Comparison of ENCODE assay signal across 2 fruit fly cellular contexts in the genomic region with DNA sequence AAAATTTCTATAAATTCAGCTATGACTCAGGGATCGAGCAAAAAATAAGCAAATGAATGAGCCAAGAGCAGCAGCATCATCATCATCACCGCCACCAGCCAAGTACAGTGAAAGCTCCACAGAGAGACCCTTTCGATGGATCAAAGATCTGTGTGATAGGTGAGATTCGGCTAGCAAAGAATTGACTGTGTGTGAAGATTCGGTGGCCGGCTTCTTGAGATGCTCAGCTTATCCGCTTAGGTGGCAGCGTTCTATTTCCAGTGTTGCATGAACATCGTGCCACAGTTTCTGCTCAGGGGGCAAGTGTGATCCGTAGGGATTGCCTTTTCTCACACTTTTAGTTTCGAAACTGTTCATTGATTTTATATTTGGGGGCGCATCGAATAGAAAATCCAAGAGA.
TF ChIP-seq lines count a peak whose summit lies in the region.

No protein-coding gene starts in this region.

- TF ChIP-seq CTCF in whole organism, embryonic (GFP tag; optimal IDR thresholded peaks at IDR 0.05; lab: Kevin White, UChicago), result no peak

TF ChIP-seq in whole organism, embryonic, 481 proteins besides CTCF, POLR2A, EP300 and RAD21 (continues in another document):
- TF ChIP-seq CG11456 (GFP tag; IDR thresholded peaks at IDR 0.05; lab: Robert Waterston, UW), result no peak
- TF ChIP-seq CG14710 (tag; optimal IDR thresholded peaks at IDR 0.05; lab: Kevin White, UChicago), result no peak
- TF ChIP-seq mld (GFP tag; IDR thresholded peaks at IDR 0.05; lab: Robert Waterston, UW; ENCODE audit: partially characterized antibody), result no peak
- no peak for TF ChIP-seq tx (GFP tag; optimal IDR thresholded peaks at IDR 0.05; lab: Kevin White, UChicago)
- no peak for TF ChIP-seq nmo (GFP tag; optimal IDR thresholded peaks at IDR 0.05; lab: Kevin White, UChicago)
- no peak for TF ChIP-seq klu (GFP tag; IDR thresholded peaks at IDR 0.05; lab: Robert Waterston, UW)
- TF ChIP-seq Hr39 (optimal IDR thresholded peaks at IDR 0.05; lab: Kevin White, UChicago), result no peak
- TF ChIP-seq CG10543 (GFP tag; optimal IDR thresholded peaks at IDR 0.05; lab: Kevin White, UChicago), result peak; percentile 81
- TF ChIP-seq ewg (GFP tag; optimal IDR thresholded peaks at IDR 0.05; lab: Kevin White, UChicago), result no peak
- no peak for TF ChIP-seq CG1603 (tag; optimal IDR thresholded peaks at IDR 0.05; lab: Kevin White, UChicago)
- no peak for TF ChIP-seq C15 (GFP tag; IDR thresholded peaks at IDR 0.05; lab: Robert Waterston, UW)
- no peak for TF ChIP-seq CG5180 (GFP tag; optimal IDR thresholded peaks at IDR 0.05; lab: Kevin White, UChicago)
- no peak for TF ChIP-seq ATbp (GFP tag; optimal IDR thresholded peaks at IDR 0.05; lab: Kevin White, UChicago)
- no peak for TF ChIP-seq CG8388 (GFP tag; optimal IDR thresholded peaks at IDR 0.05; lab: Kevin White, UChicago)
- peak in 1 of 2 experiments; percentile 11 for TF ChIP-seq bsh (GFP tag; optimal IDR thresholded peaks at IDR 0.05; lab: Kevin White, UChicago)
- no peak for TF ChIP-seq CG18619 (GFP tag; optimal IDR thresholded peaks at IDR 0.05; lab: Kevin White, UChicago)
- peak; percentile 42; the same call in 1 of the 2 replicates for TF ChIP-seq CG32532 (GFP tag; IDR thresholded peaks at IDR 0.05; lab: Robert Waterston, UW)
- peak; percentile 4 for TF ChIP-seq CG2678 (tag; optimal IDR thresholded peaks at IDR 0.05; lab: Kevin White, UChicago)
- TF ChIP-seq aop (GFP tag; IDR thresholded peaks at IDR 0.05; lab: Robert Waterston, UW), result no peak; the same call in 1 of the 2 replicates
- TF ChIP-seq CG12155 (GFP tag; optimal IDR thresholded peaks at IDR 0.05; lab: Kevin White, UChicago), result no peak
- no peak for TF ChIP-seq CG12299 (tag; optimal IDR thresholded peaks at IDR 0.05; lab: Kevin White, UChicago)
- peak; percentile 18 for TF ChIP-seq Oli (tag; optimal IDR thresholded peaks at IDR 0.05; lab: Kevin White, UChicago)
- no peak for TF ChIP-seq otp (GFP tag; IDR thresholded peaks at IDR 0.05; lab: Robert Waterston, UW)
- no peak for TF ChIP-seq NK7.1 (GFP tag; optimal IDR thresholded peaks at IDR 0.05; lab: Kevin White, UChicago)
- no peak for TF ChIP-seq CG15073 (GFP tag; optimal IDR thresholded peaks at IDR 0.05; lab: Kevin White, UChicago)
- no peak for TF ChIP-seq az2 (GFP tag; optimal IDR thresholded peaks at IDR 0.05; lab: Kevin White, UChicago)
- no peak for TF ChIP-seq CG8924 (tag; optimal IDR thresholded peaks at IDR 0.05; lab: Kevin White, UChicago)
- no peak for TF ChIP-seq BEAF-32 (GFP tag; optimal IDR thresholded peaks at IDR 0.05; lab: Kevin White, UChicago)
- no peak for TF ChIP-seq eve (GFP tag; optimal IDR thresholded peaks at IDR 0.05; lab: Kevin White, UChicago)
- no peak for TF ChIP-seq yki (optimal IDR thresholded peaks at IDR 0.05; lab: Kevin White, UChicago)
- no peak for TF ChIP-seq oc (tag; optimal IDR thresholded peaks at IDR 0.05; lab: Kevin White, UChicago)
- 0 out of 2 replicates have a peak, but pooled peaks have one; percentile 46 for TF ChIP-seq NFAT (GFP tag; IDR thresholded peaks at IDR 0.05; lab: Robert Waterston, UW)
- TF ChIP-seq CG14050 (GFP tag; IDR thresholded peaks at IDR 0.05; lab: Robert Waterston, UW), result no peak
- no peak for TF ChIP-seq Myb (GFP tag; optimal IDR thresholded peaks at IDR 0.05; lab: Kevin White, UChicago)
- no peak for TF ChIP-seq CG31441 (GFP tag; IDR thresholded peaks at IDR 0.05; lab: Robert Waterston, UW)
- peak; percentile 3 for TF ChIP-seq CG15269 (tag; optimal IDR thresholded peaks at IDR 0.05; lab: Kevin White, UChicago)
- no peak for TF ChIP-seq twi (tag; optimal IDR thresholded peaks at IDR 0.05; lab: Kevin White, UChicago)
- no peak for TF ChIP-seq CG30403 (GFP tag; optimal IDR thresholded peaks at IDR 0.05; lab: Kevin White, UChicago)
- TF ChIP-seq Adf1 (GFP tag; IDR thresholded peaks at IDR 0.05; lab: Robert Waterston, UW), result no peak
- TF ChIP-seq Side (GFP tag; optimal IDR thresholded peaks at IDR 0.05; lab: Kevin White, UChicago), result no peak
- no peak for TF ChIP-seq lov (optimal IDR thresholded peaks at IDR 0.05; lab: Kevin White, UChicago)
- TF ChIP-seq lov (GFP tag; IDR thresholded peaks at IDR 0.05; lab: Robert Waterston, UW), result no peak
- no peak for TF ChIP-seq schlank (tag; optimal IDR thresholded peaks at IDR 0.05; lab: Kevin White, UChicago)
- TF ChIP-seq CG17912 (GFP tag; optimal IDR thresholded peaks at IDR 0.05; lab: Kevin White, UChicago), result no peak
- peak; percentile 42; the same call in 2 of the 4 replicates for TF ChIP-seq Gug (GFP tag; IDR thresholded peaks at IDR 0.05; lab: Robert Waterston, UW)

TF ChIP-seq in whole organism, pupa, 21 proteins besides CTCF, POLR2A, EP300 and RAD21:
- no peak for TF ChIP-seq CG12605 (GFP tag; IDR thresholded peaks at IDR 0.05; lab: Robert Waterston, UW)
- peak; percentile 47; the same call in 1 of the 2 replicates for TF ChIP-seq CG32121 (GFP tag; IDR thresholded peaks at IDR 0.05; lab: Robert Waterston, UW)
- TF ChIP-seq CG13204 (GFP tag; optimal IDR thresholded peaks at IDR 0.05; lab: Kevin White, UChicago), result no peak
- TF ChIP-seq gl (tag; optimal IDR thresholded peaks at IDR 0.05; lab: Kevin White, UChicago), result no peak
- no peak for TF ChIP-seq CG4496 (GFP tag; IDR thresholded peaks at IDR 0.05; lab: Robert Waterston, UW)
- no peak for TF ChIP-seq Pif1A (GFP tag; optimal IDR thresholded peaks at IDR 0.05; lab: Kevin White, UChicago)
